Worm (Caenorhabditis elegans) whole organism, L4/young adult: Measurements from ENCODE around the gene mltn-7.

Experiments
- W03F9.2 ChIP-seq: fragments of 150-350 bp; optimal IDR thresholded peaks from 2 replicates; lab custom pipeline; 2014; ENCODE audit warnings: missing biosample characterization, missing genetic modification characterization
- dao-5 ChIP-seq: sonication (generic microtip); optimal IDR thresholded peaks from 2 replicates; lab custom pipeline; 2016; ENCODE audit warnings: missing genotype, missing genetic modification characterization, moderate library complexity, missing compliant biosample characterization
- him-1 ChIP-seq: sonication (generic microtip); optimal IDR thresholded peaks from 2 replicates; lab custom pipeline; 2016; ENCODE audit warnings: missing genotype, missing genetic modification reagents, missing genetic modification characterization, missing compliant biosample characterization

mltn-7 gene

ce11 chrV:396309-396708 is 26.2 kb downstream of the mltn-7 start, which contains the start of gene nhr-253:
Gene nhr-253 (plus strand): TSS chrV:396593.
- TF ChIP-seq him-1 (tag; lab: Kevin White, UChicago) (no peak), dao-5 (no peak), W03F9.2 (no peak)

- no peak for TF ChIP-seq W03F9.2
Observed at ce11 chrV:399721-400120, 29.6 kb downstream of the mltn-7 start, which contains the start of gene scl-27. Gene scl-27 (plus strand): TSS chrV:400021.

ce11 chrV:403028-403427 is 32.9 kb downstream of the mltn-7 start, which contains the start of gene srh-62:
Gene srh-62 (minus strand): TSS chrV:403128.
- no peak for TF ChIP-seq W03F9.2
- TF ChIP-seq him-1 (tag; lab: Kevin White, UChicago), result no peak
- TF ChIP-seq dao-5, result no peak

- TF ChIP-seq him-1 (tag; lab: Kevin White, UChicago) (no peak), dao-5 (no peak), W03F9.2 (no peak)
Observed at ce11 chrV:404210-404669, 34.1 kb downstream of the mltn-7 start, which contains the start of gene nhr-252. Gene nhr-252 (plus strand): TSS chrV:404619.

ce11 chrV:412820-413219 is 42.7 kb downstream of the mltn-7 start:
- no peak for TF ChIP-seq dao-5
- TF ChIP-seq him-1 (tag; lab: Kevin White, UChicago), result no peak
- TF ChIP-seq W03F9.2, result no peak

ce11 chrV:414630-415029 is 44.5 kb downstream of the mltn-7 start, which contains the start of gene dod-19:
Gene dod-19 (minus strand): TSS chrV:414759.
- TF ChIP-seq W03F9.2 (no peak), him-1 (tag; lab: Kevin White, UChicago) (no peak), dao-5 (no peak)

- TF ChIP-seq W03F9.2, result no peak
- no peak for TF ChIP-seq dao-5
- no peak for TF ChIP-seq him-1 (tag; lab: Kevin White, UChicago)
Observed at ce11 chrV:415072-415471, 44.9 kb downstream of the mltn-7 start.

- no peak for TF ChIP-seq W03F9.2
- TF ChIP-seq him-1 (tag; lab: Kevin White, UChicago), result no peak
Observed at ce11 chrV:417656-418353, 47.7 kb downstream of the mltn-7 start, which contains the start of gene irg-8. Gene irg-8 (minus strand): TSS chrV:417706.

ce11 chrV:418432-418831 is 48.3 kb downstream of the mltn-7 start, which contains the start of gene Y39D8A.1:
Gene Y39D8A.1 (plus strand): TSS chrV:418732.
- TF ChIP-seq him-1 (tag; lab: Kevin White, UChicago) (no peak), dao-5 (no peak), W03F9.2 (no peak)

- TF ChIP-seq W03F9.2, result no peak
- TF ChIP-seq him-1 (tag; lab: Kevin White, UChicago), result no peak
- no peak for TF ChIP-seq dao-5
Observed at ce11 chrV:422133-422532, 52.0 kb downstream of the mltn-7 start, which contains the start of gene dod-20. Gene dod-20 (plus strand): TSS chrV:422433.
